Worm (Caenorhabditis elegans): ENCODE results near the gene Y25C1A.8.

The Y25C1A.8 gene

ce11 chrII:3087134-3087533, 10.4 kb upstream of the Y25C1A.8 start:
- TF ChIP-seq hpl-2 (GFP tag; optimal IDR thresholded peaks at IDR 0.05) (no peak), dpl-1 (GFP tag; optimal IDR thresholded peaks at IDR 0.05) (no peak), efl-1 (optimal IDR thresholded peaks at IDR 0.05) (no peak), efl-1 (GFP tag; optimal IDR thresholded peaks at IDR 0.05 in 1 of 2) (peak in 1 of 2 experiments; percentile 27)

ce11 chrII:3078496-3078895, 1.7 kb upstream of the Y25C1A.8 start, which contains the start of gene copb-1:
copb-1 (plus strand) TSS chrII:3078796.
- TF ChIP-seq alr-1 (tag; optimal IDR thresholded peaks at IDR 0.05; ENCODE audit: borderline replicate concordance) (no peak), efl-1 (optimal IDR thresholded peaks at IDR 0.05) (no peak), efl-1 (GFP tag; optimal IDR thresholded peaks at IDR 0.05 in 1 of 2) (no peak), C34B4.2 (tag; optimal IDR thresholded peaks at IDR 0.05) (no peak), grh-1 (GFP tag; IDR thresholded peaks at IDR 0.05) (no peak), unc-30 (tag; optimal IDR thresholded peaks at IDR 0.05) (no peak), lin-15B (tag; optimal IDR thresholded peaks at IDR 0.05) (no peak), unc-98 (GFP tag; IDR thresholded peaks at IDR 0.05) (no peak), jun-1 (tag; optimal IDR thresholded peaks at IDR 0.05) (no peak), zag-1 (tag; optimal IDR thresholded peaks at IDR 0.05) (no peak), pag-3 (tag; optimal IDR thresholded peaks at IDR 0.05; ENCODE audit: borderline replicate concordance, insufficient read depth) (no peak), nhr-11 (tag; optimal IDR thresholded peaks at IDR 0.05) (no peak), ceh-82 (tag; optimal IDR thresholded peaks at IDR 0.05) (no peak), ztf-11 (tag; optimal IDR thresholded peaks at IDR 0.05) (no peak), egl-13 (tag; optimal IDR thresholded peaks at IDR 0.05) (no peak), ceh-90 (tag; optimal IDR thresholded peaks at IDR 0.05) (no peak), nhr-76 (tag; optimal IDR thresholded peaks at IDR 0.05) (no peak), snu-23 (GFP tag; optimal IDR thresholded peaks at IDR 0.05) (no peak)

- TF ChIP-seq nhr-85 (tag) (peak; percentile 12), efl-1 (optimal IDR thresholded peaks at IDR 0.05) (no peak), efl-1 (GFP tag; optimal IDR thresholded peaks at IDR 0.05 in 1 of 2) (peak in 1 of 2 experiments; percentile 12), hlh-17 (GFP tag; optimal IDR thresholded peaks at IDR 0.05; ENCODE audit: borderline replicate concordance) (no peak), nhr-28 (tag; optimal IDR thresholded peaks at IDR 0.05) (no peak), jun-1 (tag; optimal IDR thresholded peaks at IDR 0.05) (no peak), nhr-84 (tag; optimal IDR thresholded peaks at IDR 0.05) (no peak), dsc-1 (tag; optimal IDR thresholded peaks at IDR 0.05) (no peak), C04F5.9 (tag; optimal IDR thresholded peaks at IDR 0.05) (no peak), lin-15B (tag; optimal IDR thresholded peaks at IDR 0.05) (no peak)
Measured at ce11 chrII:3071012-3071749, 5.6 kb downstream of the Y25C1A.8 start, which contains the start of gene Y25C1A.7. Y25C1A.7 (minus strand) TSS chrII:3071062.

- TF ChIP-seq efl-1 (optimal IDR thresholded peaks at IDR 0.05) (no peak), efl-1 (GFP tag; optimal IDR thresholded peaks at IDR 0.05 in 1 of 2) (no peak), lin-35 (GFP tag; optimal IDR thresholded peaks at IDR 0.05) (no peak), lin-39 (tag; optimal IDR thresholded peaks at IDR 0.05) (no peak), tbx-2 (tag; optimal IDR thresholded peaks at IDR 0.05) (no peak), lin-13 (GFP tag; optimal IDR thresholded peaks at IDR 0.05) (no peak), mep-1 (tag; optimal IDR thresholded peaks at IDR 0.05) (no peak), snpc-4 (tag; optimal IDR thresholded peaks at IDR 0.05) (no peak), mdl-1 (tag; optimal IDR thresholded peaks at IDR 0.05) (no peak), nhr-20 (tag; optimal IDR thresholded peaks at IDR 0.05) (no peak)
Measured at ce11 chrII:3070182-3070581, 6.6 kb downstream of the Y25C1A.8 start.

- TF ChIP-seq aha-1 (tag; optimal IDR thresholded peaks at IDR 0.05) (no peak), efl-1 (optimal IDR thresholded peaks at IDR 0.05) (no peak), efl-1 (GFP tag; optimal IDR thresholded peaks at IDR 0.05 in 1 of 2) (peak in 1 of 2 experiments; percentile 7)
Measured at ce11 chrII:3068646-3069045, 8.1 kb downstream of the Y25C1A.8 start.

All from whole organism, L1 larva.